Worm (Caenorhabditis elegans): ENCODE results near the gene Y73C8C.3.

- TF ChIP-seq ztf-4 (tag; optimal IDR thresholded peaks at IDR 0.05) (no peak), fkh-10 (GFP tag; optimal IDR thresholded peaks at IDR 0.05) (no peak), fos-1 (tag; optimal IDR thresholded peaks at IDR 0.05) (no peak), nhr-28 (tag; optimal IDR thresholded peaks at IDR 0.05) (no peak), unc-130 (tag; optimal IDR thresholded peaks at IDR 0.05) (no peak), zip-4 (GFP tag; optimal IDR thresholded peaks at IDR 0.05) (no peak), unc-62 (GFP tag; optimal IDR thresholded peaks at IDR 0.05) (no peak), aly-2 (tag; optimal IDR thresholded peaks at IDR 0.05) (no peak), fkh-4 (tag; optimal IDR thresholded peaks at IDR 0.05; ENCODE audit: borderline replicate concordance) (no peak), grh-1 (GFP tag; IDR thresholded peaks at IDR 0.05) (no peak), nhr-12 (tag; optimal IDR thresholded peaks at IDR 0.05) (no peak), nhr-77 (tag; optimal IDR thresholded peaks at IDR 0.05) (no peak), skn-1 (tag; optimal IDR thresholded peaks at IDR 0.05) (no peak)
These were observed 40.0 kb downstream of the Y73C8C.3 start, which contains the start of gene srab-7 for ce11 chrV:3155072-3155471.
